Fruit fly (Drosophila melanogaster): Measurements from ENCODE around the gene Noc1.

- TF ChIP-seq ttk (optimal IDR thresholded peaks at IDR 0.05) (no peak), psq (optimal IDR thresholded peaks at IDR 0.05) (no peak), Myc (optimal IDR thresholded peaks at IDR 0.05) (no peak), insv (optimal IDR thresholded peaks at IDR 0.05) (no peak), Sin3A (optimal IDR thresholded peaks at IDR 0.05) (no peak)
Measured at dm6 chr3L:11093046-11093520, 18.5 kb downstream of the Noc1 start, which contains the start of gene JIL-1.
